Fruit fly (Drosophila melanogaster) whole organism, wandering third instar larva: ENCODE measurements around the gene CG14304.

ENCODE experiments used
- CG9705 ChIP-seq: fragments of 200-800 bp; sonication (Bioruptor generic); optimal IDR thresholded peaks from 2 replicates; lab custom pipeline; 2018; ENCODE audit warnings: missing biosample characterization, mild to moderate bottlenecking, missing genetic modification characterization
- CrebA ChIP-seq: fragments of 200-800 bp; sonication (Bioruptor generic); optimal IDR thresholded peaks from 2 replicates; lab custom pipeline; 2016; ENCODE audit warnings: missing biosample characterization, mild to moderate bottlenecking, missing genetic modification characterization, borderline replicate concordance
- Dfd ChIP-seq: fragments of >200 bp; optimal IDR thresholded peaks from 2 replicates; lab custom pipeline; 2017; ENCODE audit warnings: missing biosample characterization, missing genetic modification characterization
- Dif ChIP-seq: fragments of 200-275, 200-300 bp; sonication (Bioruptor generic); optimal IDR thresholded peaks from 2 replicates; lab custom pipeline; 2018; ENCODE audit warnings: missing biosample characterization, missing genetic modification characterization; ENCODE audit not compliant: partially characterized antibody
- Hr78 ChIP-seq: fragments of >200 bp; optimal IDR thresholded peaks from 2 replicates; lab custom pipeline; 2017; ENCODE audit warnings: missing biosample characterization, missing genetic modification characterization
- Hr83 ChIP-seq: fragments of 200-300 bp; sonication (Bioruptor generic); optimal IDR thresholded peaks from 2 replicates; lab custom pipeline; 2016; ENCODE audit warnings: missing biosample characterization, mild to moderate bottlenecking, missing genetic modification characterization, moderate library complexity; ENCODE audit not compliant: poor library complexity, severe bottlenecking
- Mio ChIP-seq: sonication (Bioruptor generic); optimal IDR thresholded peaks from 2 replicates; lab custom pipeline; 2016; ENCODE audit warnings: missing biosample characterization, missing genetic modification characterization
- OdsH ChIP-seq: fragments of 200-800 bp; sonication (Bioruptor generic); optimal IDR thresholded peaks from 2 replicates; lab custom pipeline; 2016; ENCODE audit warnings: missing biosample characterization, mild to moderate bottlenecking, missing genetic modification characterization
- Rel ChIP-seq, 2 experiments: fragments of 200-800 bp; sonication (Bioruptor generic) in 1 of 2; optimal IDR thresholded peaks; 2 replicates in 1 of 2; 3 replicates in 1 of 2; lab custom pipeline; 2016 to 2019; ENCODE audit warnings: mild to moderate bottlenecking in 2 of 2, missing biosample characterization in 2 of 2, missing genetic modification characterization in 2 of 2, moderate library complexity in 1 of 2
- Sp1 ChIP-seq: fragments of 200-800 bp; sonication (Bioruptor generic); optimal IDR thresholded peaks from 3 replicates; lab custom pipeline; 2019; ENCODE audit warnings: missing biosample characterization, mild to moderate bottlenecking, missing genetic modification characterization, moderate library complexity
- brk ChIP-seq: fragments of 200-800 bp; sonication (Bioruptor generic); optimal IDR thresholded peaks from 2 replicates; lab custom pipeline; 2016; ENCODE audit warnings: missing biosample characterization, mild to moderate bottlenecking, missing genetic modification characterization
- dl ChIP-seq, 2 experiments: fragments of 175-275, 200-275 bp in 1 of 2; fragments of 200-275 bp in 1 of 2; sonication (Bioruptor generic); optimal IDR thresholded peaks; lab custom pipeline; 2018; ENCODE audit warnings: mild to moderate bottlenecking in 2 of 2, missing biosample characterization in 2 of 2, missing genetic modification characterization in 2 of 2, moderate library complexity in 2 of 2; ENCODE audit not compliant: partially characterized antibody in 2 of 2, insufficient read depth in 1 of 2
- ey ChIP-seq: fragments of 200-800 bp; sonication (Bioruptor generic); optimal IDR thresholded peaks from 2 replicates; lab custom pipeline; 2016; ENCODE audit warnings: missing biosample characterization, missing genetic modification characterization
- fru ChIP-seq: fragments of 200-800 bp; sonication (Bioruptor generic); optimal IDR thresholded peaks from 3 replicates; lab custom pipeline; 2016; ENCODE audit warnings: missing biosample characterization, mild to moderate bottlenecking, missing genetic modification characterization
- h ChIP-seq: fragments of 200-800 bp; sonication (Bioruptor generic); optimal IDR thresholded peaks from 3 replicates; lab custom pipeline; 2016; ENCODE audit warnings: missing biosample characterization, mild to moderate bottlenecking, missing genetic modification characterization
- psq ChIP-seq: fragments of 200-800 bp; sonication (Bioruptor generic); optimal IDR thresholded peaks from 3 replicates; lab custom pipeline; 2017; ENCODE audit warnings: missing biosample characterization, mild to moderate bottlenecking, missing genetic modification characterization, moderate library complexity
- rgr ChIP-seq: fragments of 200-800 bp; sonication (Bioruptor generic); optimal IDR thresholded peaks from 3 replicates; lab custom pipeline; 2016; ENCODE audit warnings: missing biosample characterization, mild to moderate bottlenecking, missing genetic modification characterization
- sv ChIP-seq: fragments of 200-800 bp; sonication (Bioruptor generic); optimal IDR thresholded peaks from 3 replicates; lab custom pipeline; 2016; ENCODE audit warnings: missing biosample characterization, missing genetic modification characterization
- tai ChIP-seq: sonication (Bioruptor generic); optimal IDR thresholded peaks from 2 replicates; lab custom pipeline; 2016; ENCODE audit warnings: missing biosample characterization, missing genetic modification characterization

The CG14304 gene

DNA sequence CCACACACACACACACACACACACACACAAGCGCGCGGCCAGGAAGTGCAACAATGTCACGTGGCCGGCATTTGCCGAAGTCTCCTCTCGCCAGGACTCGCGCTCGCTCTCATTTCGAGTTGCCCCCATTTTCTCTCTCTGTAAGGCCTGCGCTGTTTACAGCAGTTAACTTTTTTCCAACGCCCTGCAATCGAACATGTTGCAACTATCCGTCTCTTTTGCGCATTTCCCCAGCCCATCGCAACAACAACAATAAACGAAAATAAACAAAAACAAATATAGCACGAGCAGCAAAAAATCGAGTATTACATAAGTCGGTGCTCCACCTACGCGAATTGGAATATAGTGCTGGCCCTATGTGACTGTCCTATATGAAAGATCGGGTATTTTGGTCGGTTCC, 74.2 kb downstream of the CG14304 start:
- TF ChIP-seq tai (no peak), Dfd (peak; percentile 41)

DNA sequence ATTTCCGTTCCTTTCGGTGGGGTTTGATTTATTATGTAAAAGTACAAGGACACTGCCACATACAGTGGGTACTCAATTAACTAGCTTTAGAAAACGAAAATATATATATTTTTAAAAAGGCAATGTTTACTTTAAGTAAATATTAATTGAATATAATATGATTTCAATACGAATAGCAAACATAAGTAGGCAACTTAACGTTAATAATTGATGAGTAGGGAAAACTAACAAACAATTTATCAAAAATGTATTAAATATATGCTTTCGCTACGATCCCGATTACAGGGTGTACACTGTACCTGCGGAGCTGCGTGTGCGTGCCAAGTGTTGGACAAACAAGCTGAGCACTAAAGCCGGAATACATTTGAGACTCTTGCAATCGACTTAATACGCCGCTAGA, 75.0 kb downstream of the CG14304 start:
- TF ChIP-seq brk (no peak), OdsH (no peak), tai (no peak), Dfd (no peak), Hr78 (GFP tag; lab: Kevin White, UChicago) (no peak), Rel (GFP tag; optimal IDR thresholded peaks at IDR 0.05; lab: Kevin White, UChicago) (no peak), Rel (tag; optimal IDR thresholded peaks at IDR 0.05; lab: Kevin White, UChicago) (no peak), Mio (no peak), Dif (GFP tag; lab: Kevin White, UChicago) (no peak), rgr (GFP tag; lab: Kevin White, UChicago) (no peak), CrebA (GFP tag; lab: Kevin White, UChicago) (no peak), h (GFP tag; lab: Kevin White, UChicago) (no peak), fru (no peak), CG9705 (GFP tag; lab: Kevin White, UChicago) (no peak)

DNA sequence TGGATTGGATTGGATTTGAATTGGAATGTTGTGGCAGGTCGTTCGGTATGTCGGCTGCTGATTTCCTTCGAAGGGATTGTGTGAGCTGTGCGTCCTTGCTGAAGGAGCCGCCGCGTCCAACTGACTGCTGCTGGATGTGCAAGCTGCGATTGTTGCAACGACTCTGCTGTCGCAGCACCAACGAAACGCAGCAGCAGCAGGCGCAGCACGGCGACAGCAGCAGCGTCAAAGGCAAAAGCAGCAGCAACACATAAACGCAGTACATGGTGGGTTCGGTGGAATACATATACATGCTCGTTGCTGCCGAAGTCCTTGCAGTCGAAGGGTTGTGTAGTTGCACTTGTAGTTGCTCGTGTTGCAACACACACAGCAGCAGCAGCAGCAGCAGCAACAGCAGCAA, 75.6 kb downstream of the CG14304 start, which contains the start of gene fru:
fru (minus strand) TSS at position 101 of the 400 bp plus-strand sequence.
- TF ChIP-seq Hr83 (GFP tag; lab: Kevin White, UChicago) (no peak), rgr (GFP tag; lab: Kevin White, UChicago) (no peak), Sp1 (GFP tag; lab: Kevin White, UChicago) (no peak), Rel (GFP tag; optimal IDR thresholded peaks at IDR 0.05; lab: Kevin White, UChicago) (no peak), Rel (tag; optimal IDR thresholded peaks at IDR 0.05; lab: Kevin White, UChicago) (no peak), psq (GFP tag; lab: Kevin White, UChicago) (no peak), brk (no peak), ey (GFP tag; lab: Kevin White, UChicago) (no peak), CG9705 (GFP tag; lab: Kevin White, UChicago) (no peak), sv (no peak), dl (GFP tag; optimal IDR thresholded peaks at IDR 0.05; lab: Kevin White, UChicago; ENCODE audit: insufficient read depth in 1 of 2, partially characterized antibody in 2 of 2) (no peak)
